Fruit fly (Drosophila melanogaster): ENCODE results near the gene RhoGAP102A.

DNA sequence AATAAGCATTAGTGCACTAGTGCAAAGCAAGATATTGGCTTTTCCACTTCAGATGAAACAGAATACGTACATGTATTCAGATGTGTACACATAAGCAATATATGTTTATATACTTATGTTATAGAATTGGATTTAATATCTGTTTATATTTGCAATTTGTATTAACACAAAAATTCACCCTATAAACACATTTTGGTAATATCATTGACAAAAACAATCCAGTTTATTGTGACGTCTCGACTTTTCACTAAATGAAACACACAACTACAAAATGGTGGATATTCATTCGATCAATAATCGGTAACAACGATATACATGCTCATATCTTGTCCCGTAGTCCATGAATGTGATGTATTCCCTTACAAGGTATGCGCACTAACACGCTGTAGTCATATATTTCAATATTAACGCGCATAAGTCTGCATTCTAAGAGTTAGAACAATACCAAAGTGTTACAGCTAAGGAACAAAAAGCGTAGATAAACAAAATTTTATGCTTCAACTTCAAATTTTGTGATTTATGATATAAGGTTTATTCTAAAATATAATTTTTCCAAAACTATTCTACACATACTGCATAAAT lies 49.0 kb upstream of the RhoGAP102A start, which contains the start of gene CG31998:
- TF ChIP-seq net (GFP tag; optimal IDR thresholded peaks at IDR 0.05) (no peak), Sox15 (GFP tag; optimal IDR thresholded peaks at IDR 0.05) (no peak), Blimp-1 (GFP tag; optimal IDR thresholded peaks at IDR 0.05) (no peak), CG6808 (GFP tag; optimal IDR thresholded peaks at IDR 0.05) (no peak)
